Worm (Caenorhabditis elegans): ENCODE results near the gene zer-1.

DNA sequence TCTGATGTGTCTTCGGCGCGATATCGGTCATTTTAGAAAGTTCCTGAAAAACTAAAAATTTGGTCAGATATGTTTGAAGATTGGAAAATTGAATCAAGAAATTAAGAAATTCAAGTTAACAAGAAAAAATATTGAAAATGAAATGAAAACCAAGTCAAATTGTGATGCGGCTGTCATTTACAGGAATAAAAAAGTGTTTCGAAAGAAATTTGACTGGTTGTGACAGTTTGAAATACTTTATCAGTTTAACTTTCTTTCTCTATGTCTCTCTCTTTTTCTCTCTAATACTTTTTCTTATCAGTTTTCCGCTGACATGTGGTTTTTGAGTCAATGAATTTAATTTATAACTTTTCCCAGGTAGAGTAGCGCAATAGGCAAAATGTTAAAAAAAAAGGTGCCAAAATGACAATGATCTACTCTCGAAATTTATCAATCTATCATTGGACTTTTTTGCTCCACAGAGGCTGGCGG lies 49.5 kb upstream of the zer-1 start, which contains the start of gene fbxa-55:
- TF ChIP-seq hlh-15 (tag; optimal IDR thresholded peaks at IDR 0.05) (no peak), nfya-1 (tag; optimal IDR thresholded peaks at IDR 0.05) (no peak), ceh-30 (tag; optimal IDR thresholded peaks at IDR 0.05) (no peak), syd-9 (tag; optimal IDR thresholded peaks at IDR 0.05) (no peak), pha-4 (tag; optimal IDR thresholded peaks at IDR 0.05) (no peak), unc-42 (tag; optimal IDR thresholded peaks at IDR 0.05) (no peak), ceh-34 (tag; optimal IDR thresholded peaks at IDR 0.05) (no peak), T23F11.4 (GFP tag; optimal IDR thresholded peaks at IDR 0.05) (no peak), ceh-14 (tag; optimal IDR thresholded peaks at IDR 0.05) (no peak), pqm-1 (tag; optimal IDR thresholded peaks at IDR 0.05) (no peak), fkh-6 (tag; optimal IDR thresholded peaks at IDR 0.05) (no peak)

Data from whole organism, late embryonic.